Worm (Caenorhabditis elegans) whole organism, late embryonic: ENCODE results near the gene C56G2.9.
A peak's percentile ranks its signal among the peaks of the same experiment; 100 is the strongest.

Experiments
- C38D4.7 ChIP-seq: fragments of 200-800 bp; sonication (Bioruptor generic); optimal IDR thresholded peaks from 2 replicates; lab custom pipeline; 2018; ENCODE audit warnings: mild to moderate bottlenecking, missing genetic modification characterization, moderate library complexity, missing compliant biosample characterization
- ahr-1 ChIP-seq: sonication (generic microtip); optimal IDR thresholded peaks from 2 replicates; lab custom pipeline; 2016; ENCODE audit warnings: missing genetic modification characterization, missing compliant biosample characterization
- ama-1 ChIP-seq: fragments of 150-350 bp; optimal IDR thresholded peaks from 2 replicates; lab custom pipeline; 2014
- ceh-18 ChIP-seq: sonication (generic microtip); optimal IDR thresholded peaks from 2 replicates; lab custom pipeline; 2016; ENCODE audit warnings: missing genetic modification characterization, missing compliant biosample characterization
- ceh-19 ChIP-seq: fragments of 200-800 bp; sonication (Bioruptor generic); optimal IDR thresholded peaks from 2 replicates; lab custom pipeline; 2018; ENCODE audit warnings: mild to moderate bottlenecking, missing genetic modification characterization, missing compliant biosample characterization
- ceh-2 ChIP-seq: sonication (generic microtip); optimal IDR thresholded peaks from 2 replicates; lab custom pipeline; 2016; ENCODE audit warnings: missing genotype, missing genetic modification characterization, missing compliant biosample characterization
- ceh-30 ChIP-seq: fragments of 150-350 bp; optimal IDR thresholded peaks from 2 replicates; lab custom pipeline; 2014; ENCODE audit warnings: missing biosample characterization, missing genetic modification characterization
- ceh-31 ChIP-seq: sonication (generic microtip); optimal IDR thresholded peaks from 2 replicates; lab custom pipeline; 2016; ENCODE audit warnings: missing genetic modification characterization, missing compliant biosample characterization
- ceh-34 ChIP-seq: sonication (generic microtip); optimal IDR thresholded peaks from 2 replicates; lab custom pipeline; 2016; ENCODE audit warnings: mild to moderate bottlenecking, missing genetic modification characterization, missing compliant biosample characterization
- ceh-48 ChIP-seq: sonication (generic microtip); optimal IDR thresholded peaks from 2 replicates; lab custom pipeline; 2016; ENCODE audit warnings: missing genetic modification characterization, inconsistent platforms, missing compliant biosample characterization
- ceh-9 ChIP-seq: sonication (generic microtip); optimal IDR thresholded peaks from 2 replicates; lab custom pipeline; 2016; ENCODE audit warnings: mild to moderate bottlenecking, missing genetic modification characterization, inconsistent platforms, missing compliant biosample characterization
- dve-1 ChIP-seq: sonication (generic microtip); optimal IDR thresholded peaks from 2 replicates; lab custom pipeline; 2017; ENCODE audit warnings: antibody characterized with exemption, mild to moderate bottlenecking, missing genetic modification characterization, missing compliant biosample characterization
- elt-2 ChIP-seq: sonication (generic microtip); optimal IDR thresholded peaks from 2 replicates; lab custom pipeline; 2016; ENCODE audit warnings: missing genetic modification reagents, missing genetic modification characterization, missing compliant biosample characterization
- elt-4 ChIP-seq: sonication (generic microtip); optimal IDR thresholded peaks from 2 replicates; lab custom pipeline; 2016; ENCODE audit warnings: missing genetic modification characterization, missing compliant biosample characterization
- ets-4 ChIP-seq: sonication (generic microtip); optimal IDR thresholded peaks from 2 replicates; lab custom pipeline; 2016; ENCODE audit warnings: missing genetic modification characterization, missing compliant biosample characterization
- fax-1 ChIP-seq: sonication (generic microtip); optimal IDR thresholded peaks from 2 replicates; lab custom pipeline; 2016; ENCODE audit warnings: missing genotype, missing genetic modification characterization, missing compliant biosample characterization
- fkh-10 ChIP-seq: fragments of 150-350 bp; optimal IDR thresholded peaks from 2 replicates; lab custom pipeline; 2014; ENCODE audit warnings: missing biosample characterization, missing genetic modification reagents, missing genetic modification characterization
- gmeb-2 ChIP-seq: sonication (generic microtip); optimal IDR thresholded peaks from 2 replicates; lab custom pipeline; 2016; ENCODE audit warnings: missing genetic modification characterization, inconsistent platforms, missing compliant biosample characterization
- hlh-15 ChIP-seq: sonication (generic microtip); optimal IDR thresholded peaks from 2 replicates; lab custom pipeline; 2016; ENCODE audit warnings: missing genetic modification characterization, missing compliant biosample characterization
- hlh-30 ChIP-seq: sonication (generic microtip); optimal IDR thresholded peaks from 2 replicates; lab custom pipeline; 2017; ENCODE audit warnings: antibody characterized with exemption, missing genetic modification characterization, missing compliant biosample characterization; ENCODE audit not compliant: insufficient read depth
- nfya-1 ChIP-seq: sonication (generic microtip); optimal IDR thresholded peaks from 2 replicates; lab custom pipeline; 2017; ENCODE audit warnings: missing genetic modification characterization, mild to moderate bottlenecking, missing compliant biosample characterization, antibody characterized with exemption, moderate library complexity
- nhr-11 ChIP-seq: fragments of 150-350 bp; optimal IDR thresholded peaks from 2 replicates; lab custom pipeline; 2014; ENCODE audit warnings: missing biosample characterization, missing genetic modification characterization
- pag-3 ChIP-seq: sonication (generic microtip); optimal IDR thresholded peaks from 2 replicates; lab custom pipeline; 2016; ENCODE audit warnings: missing compliant biosample characterization, missing genetic modification characterization, borderline replicate concordance
- pax-1 ChIP-seq: fragments of 150-350 bp; optimal IDR thresholded peaks from 2 replicates; lab custom pipeline; 2014; ENCODE audit warnings: missing biosample characterization, missing genetic modification characterization
- pqm-1 ChIP-seq: sonication (generic microtip); optimal IDR thresholded peaks from 2 replicates; lab custom pipeline; 2016; ENCODE audit warnings: missing genetic modification characterization, missing compliant biosample characterization
- ref-2 ChIP-seq: sonication (generic microtip); optimal IDR thresholded peaks from 2 replicates; lab custom pipeline; 2016; ENCODE audit warnings: missing genetic modification characterization, missing compliant biosample characterization
- rnt-1 ChIP-seq: sonication (generic microtip); optimal IDR thresholded peaks from 2 replicates; lab custom pipeline; 2016; ENCODE audit warnings: missing genetic modification characterization, missing compliant biosample characterization
- syd-9 ChIP-seq: sonication (generic microtip); optimal IDR thresholded peaks from 2 replicates; lab custom pipeline; 2016; ENCODE audit warnings: mild to moderate bottlenecking, missing genetic modification characterization, moderate library complexity, missing compliant biosample characterization
- tbx-2 ChIP-seq: sonication (generic microtip); optimal IDR thresholded peaks from 2 replicates; lab custom pipeline; 2016; ENCODE audit warnings: missing genetic modification characterization, missing compliant biosample characterization
- tbx-7 ChIP-seq: sonication (generic microtip); optimal IDR thresholded peaks from 2 replicates; lab custom pipeline; 2016; ENCODE audit warnings: missing genotype, missing genetic modification characterization, missing compliant biosample characterization
- unc-3 ChIP-seq, 2 experiments: fragments of 200-800 bp in 1 of 2; sonication (Bioruptor generic) in 1 of 2; sonication (generic microtip) in 1 of 2; conservative IDR thresholded peaks in 1 of 2; optimal IDR thresholded peaks in 1 of 2; 2 replicates each; pipeline versions ENCODE4 v1.3.6 to Lab custom; 2016 to 2022; ENCODE audit warnings: missing compliant biosample characterization in 2 of 2, missing genetic modification characterization in 2 of 2, missing genetic modification reagents in 1 of 2
- unc-42 ChIP-seq: sonication (generic microtip); optimal IDR thresholded peaks from 2 replicates; lab custom pipeline; 2016; ENCODE audit warnings: missing genotype, missing genetic modification characterization, missing compliant biosample characterization
- unc-55 ChIP-seq: sonication (generic microtip); optimal IDR thresholded peaks from 2 replicates; lab custom pipeline; 2017; ENCODE audit warnings: missing biosample characterization, missing genetic modification reagents, missing genetic modification characterization
- unc-86 ChIP-seq: sonication (generic microtip); optimal IDR thresholded peaks from 2 replicates; lab custom pipeline; 2016; ENCODE audit warnings: missing genetic modification characterization, missing compliant biosample characterization
- ztf-16 ChIP-seq: sonication (generic microtip); optimal IDR thresholded peaks from 2 replicates; lab custom pipeline; 2017; ENCODE audit warnings: missing genetic modification characterization, missing compliant biosample characterization

Gene C56G2.9

ce11 chrIII:6380472-6380871, 37.3 kb upstream of the C56G2.9 start, which contains the start of gene C16A3.5:
C16A3.5 (plus strand) TSS chrIII:6380772.
- TF ChIP-seq gmeb-2 (tag; lab: Kevin White, UChicago) (no peak), ahr-1 (tag; lab: Kevin White, UChicago) (no peak), ztf-16 (tag; lab: Kevin White, UChicago) (no peak), tbx-2 (tag; lab: Kevin White, UChicago) (no peak), fax-1 (no peak), pqm-1 (tag; lab: Kevin White, UChicago) (no peak), elt-4 (no peak), pag-3 (no peak), ceh-9 (tag; lab: Kevin White, UChicago) (no peak), unc-86 (tag; lab: Kevin White, UChicago) (no peak), ama-1 (lab: Kevin White, UChicago) (no peak), tbx-7 (tag; lab: Kevin White, UChicago) (no peak), nhr-11 (tag; lab: Kevin White, UChicago) (no peak), unc-3 (GFP tag; conservative IDR thresholded peaks at IDR 0.05; lab: Robert Waterston, UW) (no peak), unc-3 (tag; optimal IDR thresholded peaks at IDR 0.05; lab: Kevin White, UChicago) (no peak), syd-9 (tag; lab: Kevin White, UChicago) (no peak), C38D4.7 (no peak), pax-1 (tag; lab: Kevin White, UChicago) (no peak)

- no peak for TF ChIP-seq ets-4 (tag; lab: Kevin White, UChicago)
- TF ChIP-seq hlh-30 (tag; lab: Kevin White, UChicago): peak; percentile 25
Observed at ce11 chrIII:6379129-6379528, 36.0 kb upstream of the C56G2.9 start, which contains the start of gene C16A3.6. C16A3.6 (plus strand) TSS chrIII:6379212.

ce11 chrIII:6374947-6375415, 31.9 kb upstream of the C56G2.9 start, which contains the start of the genes rps-13 and nfx-1:
rps-13 (minus strand) TSS chrIII:6374997.
nfx-1 (plus strand) TSS chrIII:6375379.
- TF ChIP-seq ceh-48 (tag; lab: Kevin White, UChicago) (peak; percentile 50), ceh-2 (tag; lab: Kevin White, UChicago) (peak; percentile 10), dve-1 (peak; percentile 14), ceh-30 (tag; lab: Kevin White, UChicago) (peak; percentile 87), rnt-1 (tag; lab: Kevin White, UChicago) (peak; percentile 66), ets-4 (tag; lab: Kevin White, UChicago) (peak; percentile 25), unc-55 (GFP tag; lab: Kevin White, UChicago) (peak; percentile 57), ref-2 (peak; percentile 35), nfya-1 (tag; lab: Kevin White, UChicago) (peak; percentile 93), ceh-19 (GFP tag; lab: Kevin White, UChicago) (no peak), ceh-34 (tag; lab: Kevin White, UChicago) (peak; percentile 43), unc-42 (peak; percentile 38), tbx-2 (tag; lab: Kevin White, UChicago) (peak; percentile 46), hlh-30 (tag; lab: Kevin White, UChicago) (peak; percentile 78), fkh-10 (GFP tag; lab: Kevin White, UChicago) (no peak), pag-3 (no peak), ceh-31 (tag; lab: Kevin White, UChicago) (peak; percentile 61), fax-1 (no peak), ceh-18 (tag; lab: Kevin White, UChicago) (peak; percentile 50), elt-2 (peak; percentile 36)

- peak; percentile 17 for TF ChIP-seq ama-1 (lab: Kevin White, UChicago)
- no peak for TF ChIP-seq hlh-15
Observed at ce11 chrIII:6373850-6374474, 30.8 kb upstream of the C56G2.9 start.
